Worm (Caenorhabditis elegans): ENCODE results near the gene cutc-1.
A peak's percentile ranks its signal among the peaks of the same experiment; 100 is the strongest.

Gene cutc-1

ce11 chrIII:8417192-8417967, 14.0 kb upstream of the cutc-1 start (continued):
- TF ChIP-seq elt-3 (tag; optimal IDR thresholded peaks at IDR 0.05) (peak in 3 of 6 experiments; percentile 54 to 75 (median 62)), Y116A8C.19 (tag; optimal IDR thresholded peaks at IDR 0.05; ENCODE audit: borderline replicate concordance) (peak; percentile 47), ceh-82 (tag; optimal IDR thresholded peaks at IDR 0.05) (peak; percentile 72 to 83 (median 79)), fkh-4 (tag; optimal IDR thresholded peaks at IDR 0.05; ENCODE audit: borderline replicate concordance) (peak; percentile 79), nhr-237 (tag; optimal IDR thresholded peaks at IDR 0.05) (peak; percentile 88), sox-4 (tag; optimal IDR thresholded peaks at IDR 0.05) (peak; percentile 37), ets-5 (GFP tag; IDR thresholded peaks at IDR 0.05) (no peak), xbp-1 (tag; optimal IDR thresholded peaks at IDR 0.05) (peak; percentile 99), nhr-28 (tag; optimal IDR thresholded peaks at IDR 0.05) (no peak), unc-130 (tag; optimal IDR thresholded peaks at IDR 0.05) (no peak), blmp-1 (tag; optimal IDR thresholded peaks at IDR 0.05) (peak; percentile 85), vab-15 (tag; optimal IDR thresholded peaks at IDR 0.05) (peak; percentile 51), snu-23 (GFP tag; optimal IDR thresholded peaks at IDR 0.05) (peak; percentile 97), efl-1 (optimal IDR thresholded peaks at IDR 0.05) (peak; percentile 85 to 87), efl-1 (GFP tag; optimal IDR thresholded peaks at IDR 0.05 in 1 of 2) (peak; percentile 53 to 95), mab-9 (GFP tag; IDR thresholded peaks at IDR 0.05) (no peak; the same call in none of the 2 replicates), lin-15B (tag; optimal IDR thresholded peaks at IDR 0.05) (peak; percentile 65), lin-35 (GFP tag; optimal IDR thresholded peaks at IDR 0.05) (peak; percentile 77 to 83), nhr-47 (tag; optimal IDR thresholded peaks at IDR 0.05) (peak; percentile 95), pqm-1 (tag; optimal IDR thresholded peaks at IDR 0.05) (no peak), mep-1 (tag; optimal IDR thresholded peaks at IDR 0.05) (peak; percentile 93), sup-37 (GFP tag; optimal IDR thresholded peaks at IDR 0.05) (peak; percentile 80), fkh-8 (tag; optimal IDR thresholded peaks at IDR 0.05) (peak; percentile 92), alr-1 (tag; optimal IDR thresholded peaks at IDR 0.05; ENCODE audit: borderline replicate concordance) (no peak), C34B4.2 (tag; optimal IDR thresholded peaks at IDR 0.05) (peak; percentile 8), jun-1 (tag; optimal IDR thresholded peaks at IDR 0.05) (peak; percentile 87), unc-86 (tag; optimal IDR thresholded peaks at IDR 0.05) (peak; percentile 96), fkh-10 (GFP tag; optimal IDR thresholded peaks at IDR 0.05) (peak; percentile 89), dpl-1 (GFP tag; optimal IDR thresholded peaks at IDR 0.05) (peak; percentile 66 to 73 (median 66)), tlp-1 (tag; optimal IDR thresholded peaks at IDR 0.05) (no peak), zag-1 (tag; optimal IDR thresholded peaks at IDR 0.05) (peak; percentile 89), ztf-11 (tag; optimal IDR thresholded peaks at IDR 0.05) (peak in 1 of 2 experiments; percentile 84), nhr-11 (tag; optimal IDR thresholded peaks at IDR 0.05) (peak; percentile 82), tbx-2 (tag; optimal IDR thresholded peaks at IDR 0.05) (peak; percentile 97), zip-4 (GFP tag; optimal IDR thresholded peaks at IDR 0.05) (peak; percentile 81), F16B12.6 (tag; optimal IDR thresholded peaks at IDR 0.05) (no peak), dsc-1 (tag; optimal IDR thresholded peaks at IDR 0.05) (peak; percentile 91), nhr-76 (tag; optimal IDR thresholded peaks at IDR 0.05) (peak; percentile 28), nhr-71 (tag; optimal IDR thresholded peaks at IDR 0.05) (peak; percentile 98), ceh-63 (GFP tag; optimal IDR thresholded peaks at IDR 0.05) (peak; percentile 49), lin-13 (GFP tag; optimal IDR thresholded peaks at IDR 0.05) (peak; percentile 92), lir-3 (tag; optimal IDR thresholded peaks at IDR 0.05; ENCODE audit: poor library complexity) (peak; percentile 75)

- no peak for TF ChIP-seq dpl-1 (GFP tag; optimal IDR thresholded peaks at IDR 0.05)
- no peak for TF ChIP-seq C04F5.9 (tag; optimal IDR thresholded peaks at IDR 0.05)
- TF ChIP-seq mep-1 (tag; optimal IDR thresholded peaks at IDR 0.05), result peak; percentile 8
- TF ChIP-seq blmp-1 (tag; optimal IDR thresholded peaks at IDR 0.05), result peak; percentile 84
- TF ChIP-seq ces-1 (GFP tag; optimal IDR thresholded peaks at IDR 0.05), result peak; percentile 92
Measured at ce11 chrIII:8416871-8417191, 13.4 kb upstream of the cutc-1 start.
